Worm (Caenorhabditis elegans) whole organism, L3 larva: ENCODE results near the gene sto-5.

ENCODE experiments used
- aly-2 ChIP-seq: fragments of 150-350 bp; optimal IDR thresholded peaks from 2 replicates; lab custom pipeline; 2014; ENCODE audit warnings: missing biosample characterization, missing genetic modification characterization
- ama-1 ChIP-seq: fragments of 150-350 bp; optimal IDR thresholded peaks from 2 replicates; lab custom pipeline; 2018
- ceh-82 ChIP-seq: fragments of 150-350 bp; optimal IDR thresholded peaks from 2 replicates; lab custom pipeline; 2014; ENCODE audit warnings: missing biosample characterization, missing genetic modification characterization
- ceh-9 ChIP-seq: sonication (generic microtip); optimal IDR thresholded peaks from 2 replicates; lab custom pipeline; 2018; ENCODE audit warnings: missing biosample characterization, missing genetic modification characterization
- egl-27 ChIP-seq: sonication (generic microtip); optimal IDR thresholded peaks from 4 replicates; lab custom pipeline; 2017; ENCODE audit warnings: missing biosample characterization, missing genetic modification reagents, missing genetic modification characterization
- elt-1 ChIP-seq: fragments of 150-350 bp; optimal IDR thresholded peaks from 2 replicates; lab custom pipeline; 2014; ENCODE audit warnings: missing biosample characterization, missing genetic modification characterization
- fkh-10 ChIP-seq: sonication (generic microtip); optimal IDR thresholded peaks from 2 replicates; lab custom pipeline; 2017; ENCODE audit warnings: missing biosample characterization, missing genetic modification reagents, missing genetic modification characterization
- mdl-1 ChIP-seq: fragments of 150-350 bp; optimal IDR thresholded peaks from 2 replicates; lab custom pipeline; 2014; ENCODE audit warnings: missing biosample characterization, missing genetic modification characterization
- nhr-25 ChIP-seq: sonication (generic microtip); optimal IDR thresholded peaks from 2 replicates; lab custom pipeline; 2017; ENCODE audit warnings: missing biosample characterization, missing genetic modification characterization
- nhr-77 ChIP-seq: fragments of 150-350 bp; optimal IDR thresholded peaks from 2 replicates; lab custom pipeline; 2014; ENCODE audit warnings: missing biosample characterization, missing genetic modification characterization
- pha-4 ChIP-seq: fragments of 150-350 bp; optimal IDR thresholded peaks from 2 replicates; lab custom pipeline; 2014; ENCODE audit warnings: missing biosample characterization, missing genetic modification reagents, missing genetic modification characterization
- pqm-1 ChIP-seq: fragments of 150-350 bp; optimal IDR thresholded peaks from 2 replicates; lab custom pipeline; 2017; ENCODE audit warnings: missing biosample characterization, missing genetic modification characterization, inconsistent platforms
- unc-39 ChIP-seq: sonication (generic microtip); optimal IDR thresholded peaks from 4 replicates; lab custom pipeline; 2017; ENCODE audit warnings: missing biosample characterization, missing genetic modification characterization
- ztf-11 ChIP-seq: fragments of 150-350 bp; optimal IDR thresholded peaks from 2 replicates; lab custom pipeline; 2014; ENCODE audit warnings: missing biosample characterization, missing genetic modification characterization

DNA sequence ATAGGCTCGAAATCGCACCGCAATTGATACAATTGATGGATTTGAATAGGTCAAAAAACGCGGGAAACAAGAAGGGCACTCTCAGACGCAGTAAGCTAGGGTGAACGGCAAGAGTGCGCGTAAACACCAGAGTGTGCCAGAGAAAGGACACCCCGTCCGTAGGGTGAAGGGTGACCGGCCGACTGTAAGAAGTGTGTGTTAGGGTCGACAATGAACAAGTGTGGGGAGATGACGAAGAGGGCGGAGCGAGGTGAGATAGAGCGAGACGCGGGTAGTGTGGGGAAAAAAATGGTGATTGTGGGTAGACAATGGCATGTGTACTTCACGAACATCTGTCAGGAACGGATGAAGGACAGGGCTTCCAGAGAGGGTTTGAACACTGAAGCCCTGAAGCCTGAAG is 54.3 kb downstream of the sto-5 start:
- no peak for TF ChIP-seq elt-1 (tag; lab: Kevin White, UChicago)
- no peak for TF ChIP-seq ama-1
- no peak for TF ChIP-seq pha-4 (tag; lab: Kevin White, UChicago)
- no peak for TF ChIP-seq mdl-1 (tag; lab: Kevin White, UChicago)
- TF ChIP-seq ceh-9 (tag; lab: Kevin White, UChicago), result no peak
- TF ChIP-seq ztf-11 (tag; lab: Kevin White, UChicago), result no peak
- TF ChIP-seq aly-2, result no peak
- no peak for TF ChIP-seq unc-39 (tag; lab: Kevin White, UChicago)
- TF ChIP-seq pqm-1 (tag; lab: Kevin White, UChicago), result no peak
- no peak for TF ChIP-seq nhr-25
- TF ChIP-seq nhr-77 (tag; lab: Kevin White, UChicago), result no peak
- no peak for TF ChIP-seq egl-27
- no peak for TF ChIP-seq ceh-82 (tag; lab: Kevin White, UChicago)
- TF ChIP-seq fkh-10 (GFP tag; lab: Kevin White, UChicago), result no peak
